Fruit fly (Drosophila melanogaster): Measurements from ENCODE around the gene Vps24.
A peak's percentile ranks its signal among the peaks of the same experiment; 100 is the strongest.

The Vps24 gene

DNA sequence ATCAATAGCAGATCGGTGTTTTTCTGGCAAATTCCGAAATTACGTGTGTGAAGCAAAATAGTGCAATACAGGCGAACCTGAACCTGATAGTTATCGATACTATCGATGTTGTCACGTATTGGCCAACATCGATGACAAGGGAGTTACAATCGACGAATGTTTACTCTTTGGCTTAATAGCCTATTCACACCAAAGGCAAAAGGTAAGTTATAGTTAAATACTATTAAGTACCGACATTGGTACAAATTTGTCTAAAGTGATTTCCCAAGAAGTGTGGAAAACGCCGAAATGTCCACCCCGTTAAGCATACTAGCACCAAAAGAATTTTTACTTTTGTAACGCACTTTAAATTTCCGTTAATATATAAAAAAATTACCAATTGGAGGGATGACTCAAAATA is 23.2 kb upstream of the Vps24 start, which contains the start of gene CG9776 (continued):
- TF ChIP-seq CG7372 (GFP tag; IDR thresholded peaks at IDR 0.05) (peak; percentile 32; the same call in 1 of the 2 replicates), eyg (GFP tag; optimal IDR thresholded peaks at IDR 0.05) (peak; percentile 41), CG30431 (GFP tag; optimal IDR thresholded peaks at IDR 0.05) (no peak), chn (GFP tag; optimal IDR thresholded peaks at IDR 0.05) (peak; percentile 35), CG3163 (GFP tag; optimal IDR thresholded peaks at IDR 0.05) (peak; percentile 60), HmgD (GFP tag; optimal IDR thresholded peaks at IDR 0.05) (peak; percentile 85), scrt (GFP tag; optimal IDR thresholded peaks at IDR 0.05) (no peak), CG4854 (GFP tag; optimal IDR thresholded peaks at IDR 0.05) (no peak), CG34224 (GFP tag; IDR thresholded peaks at IDR 0.05; ENCODE audit: partially characterized antibody) (peak; percentile 97), dmrt11E (tag; optimal IDR thresholded peaks at IDR 0.05) (peak; percentile 65), da (GFP tag; optimal IDR thresholded peaks at IDR 0.05) (peak; percentile 34), CG14710 (tag; optimal IDR thresholded peaks at IDR 0.05) (peak; percentile 78), lmd (GFP tag; IDR thresholded peaks at IDR 0.05) (peak; percentile 53; the same call in 1 of the 2 replicates), repo (GFP tag; optimal IDR thresholded peaks at IDR 0.05) (peak; percentile 41), Side (GFP tag; optimal IDR thresholded peaks at IDR 0.05) (peak; percentile 43), tio (GFP tag; optimal IDR thresholded peaks at IDR 0.05) (no peak), CG1647 (GFP tag; optimal IDR thresholded peaks at IDR 0.05) (peak; percentile 23), Usf (GFP tag; optimal IDR thresholded peaks at IDR 0.05) (peak; percentile 37), CG6683 (GFP tag; optimal IDR thresholded peaks at IDR 0.05) (no peak), gt (GFP tag; IDR thresholded peaks at IDR 0.05) (no peak), sna (GFP tag; IDR thresholded peaks at IDR 0.05; ENCODE audit: partially characterized antibody) (peak; percentile 95), CG2712 (tag; optimal IDR thresholded peaks at IDR 0.05) (peak; percentile 74), stwl (tag; optimal IDR thresholded peaks at IDR 0.05) (peak; percentile 89), CG17912 (GFP tag; optimal IDR thresholded peaks at IDR 0.05) (peak; percentile 50), CG3726 (GFP tag; IDR thresholded peaks at IDR 0.05) (no peak), Hmx (GFP tag; optimal IDR thresholded peaks at IDR 0.05) (no peak), CG9215 (GFP tag; IDR thresholded peaks at IDR 0.05) (no peak), dan (GFP tag; IDR thresholded peaks at IDR 0.05) (no peak), CG2875 (GFP tag; optimal IDR thresholded peaks at IDR 0.05) (no peak), caup (GFP tag; optimal IDR thresholded peaks at IDR 0.05; ENCODE audit: severe bottlenecking) (no peak), Oli (tag; optimal IDR thresholded peaks at IDR 0.05) (no peak), CG6765 (GFP tag; optimal IDR thresholded peaks at IDR 0.05) (no peak), gcm (GFP tag; optimal IDR thresholded peaks at IDR 0.05) (no peak), Gsc (GFP tag; IDR thresholded peaks at IDR 0.05) (no peak), HLH54F (GFP tag; optimal IDR thresholded peaks at IDR 0.05) (peak; percentile 71), CG11085 (GFP tag; IDR thresholded peaks at IDR 0.05) (peak; percentile 55; the same call in 1 of the 2 replicates), dpn (GFP tag; optimal IDR thresholded peaks at IDR 0.05) (peak; percentile 66 to 75), wdn (GFP tag; IDR thresholded peaks at IDR 0.05) (peak; percentile 63; the same call in 1 of the 2 replicates), CG10462 (GFP tag; optimal IDR thresholded peaks at IDR 0.05) (peak; percentile 8), CG1792 (GFP tag; optimal IDR thresholded peaks at IDR 0.05) (peak; percentile 24), phol (tag; optimal IDR thresholded peaks at IDR 0.05) (no peak), gfzf (GFP tag; optimal IDR thresholded peaks at IDR 0.05) (peak; percentile 44), CG10543 (GFP tag; optimal IDR thresholded peaks at IDR 0.05) (no peak), CG3838 (GFP tag; optimal IDR thresholded peaks at IDR 0.05) (peak; percentile 21), Fer2 (tag; optimal IDR thresholded peaks at IDR 0.05) (no peak), fru (optimal IDR thresholded peaks at IDR 0.05) (no peak), CG17361 (GFP tag; IDR thresholded peaks at IDR 0.05) (no peak; the same call in 1 of the 3 replicates), mirr (GFP tag; optimal IDR thresholded peaks at IDR 0.05) (no peak), CkIIα-i1 (GFP tag; IDR thresholded peaks at IDR 0.05) (0 out of 2 replicates have a peak, but pooled peaks have one; percentile 4), chif (GFP tag; optimal IDR thresholded peaks at IDR 0.05) (peak; percentile 15 to 74), Rfx (GFP tag; IDR thresholded peaks at IDR 0.05) (peak; percentile 84)
